Worm (Caenorhabditis elegans) whole organism, mixed stage, embryonic: Measurements from ENCODE around the gene nrsn-1.

Experiments used
- M03D4.4 ChIP-seq: sonication (generic microtip); optimal IDR thresholded peaks from 2 replicates; lab custom pipeline; 2017; ENCODE audit warnings: mild to moderate bottlenecking, missing genetic modification characterization, missing compliant biosample characterization
- bed-3 ChIP-seq: fragments of 200-800 bp; sonication (Bioruptor generic); optimal IDR thresholded peaks from 3 replicates; lab custom pipeline; 2018; ENCODE audit warnings: mild to moderate bottlenecking, missing genetic modification characterization, moderate library complexity, missing compliant biosample characterization
- blmp-1 ChIP-seq: fragments of 150-350 bp; optimal IDR thresholded peaks from 2 replicates; lab custom pipeline; 2014; ENCODE audit warnings: missing biosample characterization, missing genetic modification characterization
- ceh-39 ChIP-seq: fragments of 150-350 bp; optimal IDR thresholded peaks from 2 replicates; lab custom pipeline; 2014; ENCODE audit warnings: missing biosample characterization, missing genetic modification characterization
- ceh-43 ChIP-seq: fragments of 200-800 bp; sonication (Bioruptor generic); optimal IDR thresholded peaks from 2 replicates; lab custom pipeline; 2018; ENCODE audit warnings: mild to moderate bottlenecking, missing genetic modification characterization, moderate library complexity, missing compliant biosample characterization
- ceh-83 ChIP-seq: fragments of 200-800 bp; sonication (Bioruptor generic); optimal IDR thresholded peaks from 2 replicates; lab custom pipeline; 2018; ENCODE audit warnings: mild to moderate bottlenecking, missing genetic modification characterization, missing compliant biosample characterization
- ces-1 ChIP-seq: fragments of 150-350 bp; optimal IDR thresholded peaks from 2 replicates; lab custom pipeline; 2014; ENCODE audit warnings: missing biosample characterization, missing genetic modification reagents, missing genetic modification characterization
- cnd-1 ChIP-seq: fragments of 200-800 bp; sonication (Bioruptor generic); optimal IDR thresholded peaks from 2 replicates; lab custom pipeline; 2018; ENCODE audit warnings: mild to moderate bottlenecking, missing genetic modification characterization, missing compliant biosample characterization
- drap-1 ChIP-seq: fragments of 200-800 bp; sonication (Bioruptor generic); optimal IDR thresholded peaks from 3 replicates; lab custom pipeline; 2018; ENCODE audit warnings: mild to moderate bottlenecking, missing genetic modification characterization, missing compliant biosample characterization
- elt-1 ChIP-seq: sonication (generic microtip); optimal IDR thresholded peaks from 2 replicates; lab custom pipeline; 2017; ENCODE audit warnings: missing genetic modification characterization, mild to moderate bottlenecking, missing compliant biosample characterization, antibody characterized with exemption, moderate library complexity, borderline replicate concordance; ENCODE audit not compliant: insufficient read depth
- elt-3 ChIP-seq: fragments of 150-350 bp; optimal IDR thresholded peaks from 2 replicates; lab custom pipeline; 2014; ENCODE audit warnings: missing biosample characterization, missing genetic modification characterization
- flh-1 ChIP-seq: fragments of 200-800 bp; sonication (Bioruptor generic); optimal IDR thresholded peaks from 2 replicates; lab custom pipeline; 2018; ENCODE audit warnings: mild to moderate bottlenecking, missing genetic modification characterization, moderate library complexity, missing compliant biosample characterization
- ham-2 ChIP-seq: fragments of 200-800 bp; sonication (Bioruptor generic); optimal IDR thresholded peaks from 2 replicates; lab custom pipeline; 2018; ENCODE audit warnings: mild to moderate bottlenecking, missing genetic modification characterization, missing compliant biosample characterization
- hlh-1 ChIP-seq: fragments of 150-350 bp; optimal IDR thresholded peaks from 2 replicates; lab custom pipeline; 2014; ENCODE audit warnings: missing biosample characterization, missing genetic modification reagents, missing genetic modification characterization
- lin-13 ChIP-seq: fragments of 150-350 bp; optimal IDR thresholded peaks from 2 replicates; lab custom pipeline; 2014; ENCODE audit warnings: missing biosample characterization, missing genetic modification characterization
- lin-32 ChIP-seq: fragments of 200-800 bp; sonication (Bioruptor generic); optimal IDR thresholded peaks from 2 replicates; lab custom pipeline; 2018; ENCODE audit warnings: mild to moderate bottlenecking, missing genetic modification characterization, missing compliant biosample characterization
- lsy-2 ChIP-seq: fragments of 150-350 bp; optimal IDR thresholded peaks from 2 replicates; lab custom pipeline; 2014; ENCODE audit warnings: missing biosample characterization, missing genetic modification characterization
- mab-5 ChIP-seq: fragments of 150-350 bp; optimal IDR thresholded peaks from 2 replicates; lab custom pipeline; 2014; ENCODE audit warnings: missing biosample characterization, missing genetic modification characterization
- mep-1 ChIP-seq: fragments of 150-350 bp; optimal IDR thresholded peaks from 2 replicates; lab custom pipeline; 2017; ENCODE audit warnings: missing biosample characterization, missing genetic modification reagents, missing genetic modification characterization, inconsistent platforms
- mls-2 ChIP-seq: sonication (generic microtip); optimal IDR thresholded peaks from 2 replicates; lab custom pipeline; 2016; ENCODE audit warnings: mild to moderate bottlenecking, missing genetic modification characterization, moderate library complexity, missing compliant biosample characterization
- nhr-12 ChIP-seq: fragments of 150-350 bp; optimal IDR thresholded peaks from 2 replicates; lab custom pipeline; 2014; ENCODE audit warnings: missing biosample characterization, missing genetic modification characterization
- nhr-2 ChIP-seq: fragments of 150-350 bp; optimal IDR thresholded peaks from 2 replicates; lab custom pipeline; 2014; ENCODE audit warnings: missing biosample characterization, missing genetic modification characterization
- nhr-28 ChIP-seq: fragments of 150-350 bp; optimal IDR thresholded peaks from 2 replicates; lab custom pipeline; 2014; ENCODE audit warnings: missing biosample characterization, missing genetic modification characterization
- nhr-76 ChIP-seq: sonication (generic microtip); optimal IDR thresholded peaks from 2 replicates; lab custom pipeline; 2017; ENCODE audit warnings: missing biosample characterization, missing genetic modification characterization
- pha-4 ChIP-seq: fragments of 150-350 bp; optimal IDR thresholded peaks from 2 replicates; lab custom pipeline; 2018; ENCODE audit warnings: missing biosample characterization, missing genetic modification reagents, missing genetic modification characterization
- snpc-4 ChIP-seq: fragments of 150-350 bp; optimal IDR thresholded peaks from 2 replicates; lab custom pipeline; 2014; ENCODE audit warnings: missing biosample characterization, missing genetic modification characterization
- sptf-1 ChIP-seq: sonication (generic microtip); optimal IDR thresholded peaks from 2 replicates; lab custom pipeline; 2017; ENCODE audit warnings: mild to moderate bottlenecking, missing genetic modification characterization, moderate library complexity, missing compliant biosample characterization
- tbx-8 ChIP-seq: fragments of 200-800 bp; sonication (Bioruptor generic); optimal IDR thresholded peaks from 2 replicates; lab custom pipeline; 2018; ENCODE audit warnings: mild to moderate bottlenecking, missing genetic modification characterization, moderate library complexity, missing compliant biosample characterization
- unc-120 ChIP-seq: sonication (generic microtip); optimal IDR thresholded peaks from 2 replicates; lab custom pipeline; 2017; ENCODE audit warnings: missing genetic modification characterization, missing compliant biosample characterization; ENCODE audit not compliant: poor library complexity, severe bottlenecking
- unc-62 ChIP-seq: fragments of 150-350 bp; optimal IDR thresholded peaks from 2 replicates; lab custom pipeline; 2014; ENCODE audit warnings: missing biosample characterization, missing genetic modification reagents, missing genetic modification characterization
- zip-8 ChIP-seq: fragments of 150-350 bp; optimal IDR thresholded peaks from 2 replicates; lab custom pipeline; 2014; ENCODE audit warnings: missing biosample characterization, missing genetic modification characterization
- ztf-11 ChIP-seq: fragments of 150-350 bp; optimal IDR thresholded peaks from 2 replicates; lab custom pipeline; 2014; ENCODE audit warnings: missing biosample characterization, missing genetic modification characterization

Gene nrsn-1

DNA sequence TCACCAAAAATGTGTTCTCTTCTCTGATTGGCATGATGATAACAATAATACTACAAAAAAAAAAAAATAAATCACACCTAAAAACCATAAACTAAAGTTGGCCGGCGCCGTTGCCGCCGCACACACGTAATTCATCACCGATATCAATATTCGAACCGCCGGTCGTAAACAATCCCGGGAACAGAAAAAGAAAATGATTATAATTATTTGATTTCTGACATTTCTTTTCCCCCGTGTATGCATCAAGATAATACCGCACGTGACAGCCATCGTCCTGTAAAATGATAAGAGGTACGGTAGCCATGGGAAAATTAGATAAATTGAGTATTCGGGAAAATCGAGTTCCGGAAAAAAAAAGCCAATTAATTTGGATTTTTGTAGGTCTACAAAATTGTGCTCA lies 18.7 kb downstream of the nrsn-1 start:
- TF ChIP-seq nhr-2 (tag; lab: Kevin White, UChicago), result no peak
- no peak for TF ChIP-seq blmp-1 (tag; lab: Kevin White, UChicago)
- no peak for TF ChIP-seq ham-2 (GFP tag; lab: Kevin White, UChicago)
- TF ChIP-seq unc-120 (tag; lab: Kevin White, UChicago), result no peak
- TF ChIP-seq mls-2 (tag; lab: Kevin White, UChicago), result no peak
- no peak for TF ChIP-seq bed-3
- no peak for TF ChIP-seq mab-5
- TF ChIP-seq cnd-1 (tag; lab: Kevin White, UChicago), result no peak
- TF ChIP-seq mep-1 (tag; lab: Kevin White, UChicago), result no peak
- TF ChIP-seq ces-1 (GFP tag; lab: Kevin White, UChicago), result no peak
- no peak for TF ChIP-seq M03D4.4 (tag; lab: Kevin White, UChicago)
- no peak for TF ChIP-seq lin-32 (GFP tag; lab: Kevin White, UChicago)
- TF ChIP-seq ceh-43, result no peak
- no peak for TF ChIP-seq ztf-11 (tag; lab: Kevin White, UChicago)
- no peak for TF ChIP-seq pha-4 (tag; lab: Kevin White, UChicago)

DNA sequence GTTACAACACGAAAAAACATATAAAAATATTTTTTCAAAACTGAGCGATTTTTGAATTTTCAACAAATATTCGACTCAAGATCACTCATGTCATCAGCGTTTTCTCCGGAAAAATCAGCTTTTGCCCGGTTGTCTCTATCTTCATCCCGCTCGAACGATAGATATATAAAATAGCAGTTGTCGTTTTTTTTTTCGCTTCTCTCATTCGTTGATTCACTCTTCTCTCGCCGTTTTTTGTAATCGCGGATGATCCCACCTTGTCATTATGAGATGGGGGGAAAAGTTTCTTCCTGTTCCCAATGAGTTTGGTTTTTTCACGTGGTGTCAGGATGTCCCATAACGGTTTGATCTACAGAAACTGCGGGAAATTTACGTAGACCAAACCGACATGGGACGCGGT lies 20.5 kb downstream of the nrsn-1 start:
- TF ChIP-seq hlh-1 (tag; lab: Kevin White, UChicago), result peak; percentile 52
- TF ChIP-seq lin-32 (GFP tag; lab: Kevin White, UChicago), result no peak
- no peak for TF ChIP-seq nhr-12
- no peak for TF ChIP-seq flh-1 (GFP tag; lab: Kevin White, UChicago)
- no peak for TF ChIP-seq elt-1 (tag; lab: Kevin White, UChicago)
- no peak for TF ChIP-seq ceh-39 (tag; lab: Kevin White, UChicago)
- TF ChIP-seq ces-1 (GFP tag; lab: Kevin White, UChicago), result no peak

DNA sequence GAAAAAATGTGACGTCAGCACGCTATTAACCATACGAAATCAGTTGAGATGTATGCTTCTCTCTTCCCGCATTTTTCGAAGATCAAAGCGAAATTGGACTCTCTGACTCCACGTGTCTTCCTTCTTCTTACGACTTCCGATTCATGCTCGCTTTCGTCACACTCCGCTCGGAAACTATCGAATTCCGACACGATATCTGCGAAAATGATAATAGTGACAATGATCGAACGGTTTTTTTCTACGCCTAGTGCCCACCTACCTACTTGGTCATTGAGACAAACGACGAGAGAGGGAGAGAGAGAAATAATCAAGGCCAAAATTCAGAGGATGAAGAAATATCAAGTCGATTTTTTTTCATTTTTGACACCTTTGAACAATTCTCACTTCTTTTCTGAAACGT lies 22.1 kb downstream of the nrsn-1 start:
- TF ChIP-seq elt-1 (tag; lab: Kevin White, UChicago) (no peak), lsy-2 (no peak), lin-32 (GFP tag; lab: Kevin White, UChicago) (no peak), ceh-83 (GFP tag; lab: Kevin White, UChicago) (no peak), elt-3 (no peak), lin-13 (no peak), drap-1 (GFP tag; lab: Kevin White, UChicago) (no peak), nhr-76 (tag; lab: Kevin White, UChicago) (no peak)

DNA sequence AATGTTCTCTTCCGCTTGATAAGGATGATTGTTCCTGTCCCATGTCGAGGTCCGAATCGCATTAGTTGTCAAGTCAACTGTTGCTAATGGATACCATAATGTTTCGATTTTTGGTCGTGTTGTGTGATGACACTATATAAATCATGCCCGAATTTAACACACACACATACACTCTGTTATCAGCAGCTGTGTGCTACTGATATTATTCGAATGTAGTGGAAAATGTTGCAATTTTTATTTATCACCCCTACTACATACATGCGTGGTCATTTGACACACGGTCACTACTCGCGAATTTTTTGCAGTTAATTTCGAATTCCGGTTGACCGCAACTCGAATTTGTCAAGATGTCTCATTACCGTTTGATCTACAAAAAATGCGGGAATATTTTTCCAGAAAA lies 23.2 kb downstream of the nrsn-1 start:
- TF ChIP-seq cnd-1 (tag; lab: Kevin White, UChicago) (no peak), ceh-43 (no peak), unc-62 (no peak), lsy-2 (no peak), drap-1 (GFP tag; lab: Kevin White, UChicago) (no peak), M03D4.4 (tag; lab: Kevin White, UChicago) (no peak), lin-13 (no peak), elt-1 (tag; lab: Kevin White, UChicago) (no peak), bed-3 (no peak), nhr-2 (tag; lab: Kevin White, UChicago) (no peak), snpc-4 (tag; lab: Kevin White, UChicago) (no peak), nhr-12 (no peak), hlh-1 (tag; lab: Kevin White, UChicago) (no peak), nhr-28 (tag; lab: Kevin White, UChicago) (no peak), sptf-1 (no peak)

DNA sequence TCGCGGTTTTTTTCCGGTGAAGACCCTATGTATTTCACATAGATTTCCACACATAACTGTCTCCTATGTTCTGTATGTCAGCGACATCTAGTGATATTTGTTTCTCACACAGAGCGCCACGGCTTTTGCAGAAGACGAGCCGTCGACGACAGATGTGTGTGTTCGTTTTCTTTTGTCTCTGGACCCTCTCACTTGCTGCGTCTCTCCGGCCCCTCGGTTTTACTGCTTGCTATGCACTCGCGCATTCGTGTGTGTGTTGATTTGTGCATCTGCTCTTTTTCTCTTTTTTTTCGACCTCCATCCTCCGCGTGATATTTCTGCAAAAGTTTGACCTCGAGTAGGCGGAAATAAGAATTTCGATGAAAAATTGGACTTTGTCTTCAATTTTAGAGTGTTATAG lies 27.0 kb downstream of the nrsn-1 start:
- no peak for TF ChIP-seq nhr-76 (tag; lab: Kevin White, UChicago)
- TF ChIP-seq mep-1 (tag; lab: Kevin White, UChicago), result peak; percentile 15
- no peak for TF ChIP-seq nhr-2 (tag; lab: Kevin White, UChicago)
- TF ChIP-seq ces-1 (GFP tag; lab: Kevin White, UChicago), result peak; percentile 14
- no peak for TF ChIP-seq unc-120 (tag; lab: Kevin White, UChicago)
- no peak for TF ChIP-seq elt-3
- no peak for TF ChIP-seq blmp-1 (tag; lab: Kevin White, UChicago)
- TF ChIP-seq cnd-1 (tag; lab: Kevin White, UChicago), result peak; percentile 70
- TF ChIP-seq zip-8 (tag; lab: Kevin White, UChicago), result no peak
- TF ChIP-seq hlh-1 (tag; lab: Kevin White, UChicago), result peak; percentile 56
- TF ChIP-seq drap-1 (GFP tag; lab: Kevin White, UChicago), result no peak
- TF ChIP-seq unc-62, result no peak
- no peak for TF ChIP-seq flh-1 (GFP tag; lab: Kevin White, UChicago)
- no peak for TF ChIP-seq tbx-8 (GFP tag; lab: Kevin White, UChicago)
- TF ChIP-seq ceh-43, result no peak
- TF ChIP-seq lin-32 (GFP tag; lab: Kevin White, UChicago), result peak; percentile 74
- TF ChIP-seq, all 35 proteins: peak for 5
